Comparison of ENCODE assay signal across 1 fruit fly cellular context in genomic region chr3L:18188473-18189087, dm6.
TF ChIP-seq lines count a peak whose summit lies in the region.

No protein-coding gene starts in this region.

TF ChIP-seq in whole organism, embryonic, 481 proteins besides CTCF, POLR2A, EP300 and RAD21 (continued from another document):
- TF ChIP-seq hbn (GFP tag; IDR thresholded peaks at IDR 0.05; lab: Robert Waterston, UW; ENCODE audit: partially characterized antibody) (no peak), HmgZ (tag; optimal IDR thresholded peaks at IDR 0.05; lab: Kevin White, UChicago) (no peak), CrebB (tag; optimal IDR thresholded peaks at IDR 0.05; lab: Kevin White, UChicago) (no peak), crol (GFP tag; IDR thresholded peaks at IDR 0.05; lab: Robert Waterston, UW) (peak; percentile 61; the same call in 1 of the 2 replicates), CG4404 (GFP tag; IDR thresholded peaks at IDR 0.05; lab: Robert Waterston, UW) (no peak), bcd (GFP tag; optimal IDR thresholded peaks at IDR 0.05; lab: Kevin White, UChicago) (no peak), chm (GFP tag; IDR thresholded peaks at IDR 0.05; lab: Robert Waterston, UW) (0 out of 2 replicates have a peak, but pooled peaks have one; percentile 33), CG1603 (tag; optimal IDR thresholded peaks at IDR 0.05; lab: Kevin White, UChicago) (no peak), cg (GFP tag; optimal IDR thresholded peaks at IDR 0.05; lab: Kevin White, UChicago) (no peak), CG6683 (GFP tag; optimal IDR thresholded peaks at IDR 0.05; lab: Kevin White, UChicago) (no peak), Hr78 (GFP tag; optimal IDR thresholded peaks at IDR 0.05; lab: Kevin White, UChicago) (peak in 1 of 2 experiments; percentile 30), Dip3 (GFP tag; optimal IDR thresholded peaks at IDR 0.05; lab: Kevin White, UChicago) (no peak), pita (GFP tag; optimal IDR thresholded peaks at IDR 0.05; lab: Kevin White, UChicago) (no peak), Hr39 (optimal IDR thresholded peaks at IDR 0.05; lab: Kevin White, UChicago) (no peak), ab (GFP tag; optimal IDR thresholded peaks at IDR 0.05; lab: Kevin White, UChicago) (no peak), lov (optimal IDR thresholded peaks at IDR 0.05; lab: Kevin White, UChicago) (no peak), lov (GFP tag; IDR thresholded peaks at IDR 0.05; lab: Robert Waterston, UW) (no peak), CG15479 (GFP tag; optimal IDR thresholded peaks at IDR 0.05; lab: Kevin White, UChicago) (no peak), ci (GFP tag; IDR thresholded peaks at IDR 0.05; lab: Robert Waterston, UW) (peak; percentile 25; the same call in 1 of the 3 replicates), CG4360 (GFP tag; IDR thresholded peaks at IDR 0.05; lab: Robert Waterston, UW) (peak; percentile 78), Rfx (GFP tag; IDR thresholded peaks at IDR 0.05; lab: Robert Waterston, UW) (no peak), dpn (GFP tag; optimal IDR thresholded peaks at IDR 0.05; lab: Kevin White, UChicago) (no peak), E2f2 (GFP tag; IDR thresholded peaks at IDR 0.05; lab: Robert Waterston, UW) (no peak), CG1529 (GFP tag; optimal IDR thresholded peaks at IDR 0.05; lab: Kevin White, UChicago) (no peak), zen (tag; optimal IDR thresholded peaks at IDR 0.05; lab: Kevin White, UChicago) (peak; percentile 18), ind (GFP tag; optimal IDR thresholded peaks at IDR 0.05; lab: Kevin White, UChicago) (no peak), BEAF-32 (GFP tag; optimal IDR thresholded peaks at IDR 0.05; lab: Kevin White, UChicago) (no peak), Hr51 (GFP tag; optimal IDR thresholded peaks at IDR 0.05; lab: Kevin White, UChicago) (no peak), CG14014 (GFP tag; IDR thresholded peaks at IDR 0.05; lab: Robert Waterston, UW) (no peak), sd (tag; optimal IDR thresholded peaks at IDR 0.05; lab: Kevin White, UChicago) (no peak), CG1832 (GFP tag; optimal IDR thresholded peaks at IDR 0.05; lab: Kevin White, UChicago) (peak; percentile 48), dysf (GFP tag; IDR thresholded peaks at IDR 0.05; lab: Robert Waterston, UW) (no peak), ase (GFP tag; IDR thresholded peaks at IDR 0.05; lab: Robert Waterston, UW) (no peak), sens-2 (GFP tag; IDR thresholded peaks at IDR 0.05; lab: Robert Waterston, UW) (no peak), CG10543 (GFP tag; optimal IDR thresholded peaks at IDR 0.05; lab: Kevin White, UChicago) (no peak), CG11504 (tag; optimal IDR thresholded peaks at IDR 0.05; lab: Kevin White, UChicago) (no peak), yki (optimal IDR thresholded peaks at IDR 0.05; lab: Kevin White, UChicago) (no peak), esg (GFP tag; conservative IDR thresholded peaks at IDR 0.05; lab: Robert Waterston, UW) (no peak), HHEX (GFP tag; optimal IDR thresholded peaks at IDR 0.05; lab: Kevin White, UChicago) (no peak), Mes4 (GFP tag; optimal IDR thresholded peaks at IDR 0.05; lab: Kevin White, UChicago) (no peak), Med (GFP tag; lab: Kevin White, UChicago) (peak; percentile 67), ewg (GFP tag; optimal IDR thresholded peaks at IDR 0.05; lab: Kevin White, UChicago) (peak; percentile 67), phol (tag; optimal IDR thresholded peaks at IDR 0.05; lab: Kevin White, UChicago) (no peak), H2.0 (GFP tag; IDR thresholded peaks at IDR 0.05; lab: Robert Waterston, UW) (no peak), CG10147 (GFP tag; optimal IDR thresholded peaks at IDR 0.05; lab: Kevin White, UChicago) (no peak), sima (GFP tag; optimal IDR thresholded peaks at IDR 0.05; lab: Kevin White, UChicago) (no peak), CG6689 (GFP tag; IDR thresholded peaks at IDR 0.05; lab: Robert Waterston, UW) (no peak), CG11398 (GFP tag; optimal IDR thresholded peaks at IDR 0.05; lab: Kevin White, UChicago) (no peak), CG3726 (GFP tag; IDR thresholded peaks at IDR 0.05; lab: Robert Waterston, UW) (no peak), Ets65A (GFP tag; lab: Kevin White, UChicago) (peak; percentile 75), CG12659 (GFP tag; optimal IDR thresholded peaks at IDR 0.05; lab: Kevin White, UChicago) (no peak), vvl (GFP tag; IDR thresholded peaks at IDR 0.05; lab: Robert Waterston, UW) (peak; percentile 37), cad (GFP tag; optimal IDR thresholded peaks at IDR 0.05; lab: Kevin White, UChicago) (peak; percentile 38)
